Fruit fly (Drosophila melanogaster) whole organism, embryonic: ENCODE results near the gene mRpL50.
A peak's percentile ranks its signal among the peaks of the same experiment; 100 is the strongest.

Source experiments
- Bgb ChIP-seq: fragments of 200-800 bp; sonication (Bioruptor generic); IDR thresholded peaks from 2 replicates; pipeline ENCODE4 v1.3.6; 2022; ENCODE audit warnings: missing biosample characterization, missing genetic modification characterization; ENCODE audit not compliant: partially characterized antibody
- BtbVII ChIP-seq: fragments of 200-800 bp; sonication (Bioruptor generic); optimal IDR thresholded peaks from 3 replicates; lab custom pipeline; 2017; ENCODE audit warnings: missing biosample characterization, mild to moderate bottlenecking, missing genetic modification characterization
- CG11398 ChIP-seq: fragments of 200-800 bp; sonication (Bioruptor generic); optimal IDR thresholded peaks from 2 replicates; lab custom pipeline; 2016; ENCODE audit warnings: missing biosample characterization, missing genetic modification characterization
- CG11695 ChIP-seq: fragments of 200-800 bp; sonication (Bioruptor generic); IDR thresholded peaks from 3 replicates; pipeline ENCODE4 v1.3.6; 2022; ENCODE audit warnings: missing biosample characterization, missing genetic modification characterization
- CG12071 ChIP-seq: fragments of 200-800 bp; sonication (Bioruptor generic); optimal IDR thresholded peaks from 3 replicates; lab custom pipeline; 2018; ENCODE audit warnings: missing biosample characterization, mild to moderate bottlenecking, missing genetic modification characterization
- CG13775 ChIP-seq: fragments of 200-800 bp; sonication (Bioruptor generic); optimal IDR thresholded peaks from 3 replicates; lab custom pipeline; 2017; ENCODE audit warnings: missing biosample characterization, mild to moderate bottlenecking, missing genetic modification characterization
- CG15073 ChIP-seq: fragments of 200-800 bp; sonication (Bioruptor generic); optimal IDR thresholded peaks from 2 replicates; lab custom pipeline; 2016; ENCODE audit warnings: missing biosample characterization, missing genetic modification characterization
- CG15269 ChIP-seq: fragments of 200-800 bp; sonication (Bioruptor generic); optimal IDR thresholded peaks from 2 replicates; lab custom pipeline; 2018; ENCODE audit warnings: missing biosample characterization, mild to moderate bottlenecking, missing genetic modification characterization, moderate library complexity
- CG15601 ChIP-seq: fragments of 200-800 bp; sonication (Bioruptor generic); optimal IDR thresholded peaks from 3 replicates; lab custom pipeline; 2019; ENCODE audit warnings: missing biosample characterization, mild to moderate bottlenecking, missing genetic modification characterization, moderate library complexity
- CG17186 ChIP-seq: fragments of 200-800 bp; sonication (Bioruptor generic); optimal IDR thresholded peaks from 3 replicates; lab custom pipeline; 2017; ENCODE audit warnings: missing biosample characterization, missing genetic modification reagents, missing genetic modification characterization
- CG17802 ChIP-seq: fragments of 200-800 bp; sonication (Bioruptor generic); optimal IDR thresholded peaks from 2 replicates; lab custom pipeline; 2018; ENCODE audit warnings: missing biosample characterization, mild to moderate bottlenecking, missing genetic modification characterization, moderate library complexity
- CG30403 ChIP-seq: fragments of 200-800 bp; sonication (Bioruptor generic); optimal IDR thresholded peaks from 3 replicates; lab custom pipeline; 2016; ENCODE audit warnings: missing biosample characterization, missing genetic modification characterization
- CG32772 ChIP-seq: fragments of 200-800 bp; sonication (Bioruptor generic); IDR thresholded peaks from 2 replicates; pipeline ENCODE4 v1.3.6; 2022; ENCODE audit warnings: missing biosample characterization, missing genetic modification characterization
- CG4282 ChIP-seq: fragments of 200-800 bp; sonication (Bioruptor generic); optimal IDR thresholded peaks from 2 replicates; lab custom pipeline; 2016; ENCODE audit warnings: missing biosample characterization, missing genetic modification characterization
- CG5245 ChIP-seq: fragments of 200-800 bp; sonication (Bioruptor generic); optimal IDR thresholded peaks from 3 replicates; lab custom pipeline; 2016; ENCODE audit warnings: missing biosample characterization, missing genetic modification characterization
- CG7556 ChIP-seq: fragments of 200-800 bp; sonication (Bioruptor generic); optimal IDR thresholded peaks from 2 replicates; lab custom pipeline; 2017; ENCODE audit warnings: missing biosample characterization, mild to moderate bottlenecking, missing genetic modification characterization
- CG7786 ChIP-seq: fragments of 200-800 bp; sonication (Bioruptor generic); optimal IDR thresholded peaks from 2 replicates; lab custom pipeline; 2016; ENCODE audit warnings: missing biosample characterization, missing genetic modification characterization
- CG8089 ChIP-seq: fragments of 200-800 bp; sonication (Bioruptor generic); optimal IDR thresholded peaks from 3 replicates; lab custom pipeline; 2016; ENCODE audit warnings: missing biosample characterization, missing genetic modification characterization
- CG9727 ChIP-seq: fragments of 200-800 bp; sonication (Bioruptor generic); optimal IDR thresholded peaks from 3 replicates; lab custom pipeline; 2017; ENCODE audit warnings: missing biosample characterization, mild to moderate bottlenecking, missing genetic modification characterization
- Deaf1 ChIP-seq: fragments of 200-800 bp; optimal IDR thresholded peaks from 3 replicates; lab custom pipeline; 2019; ENCODE audit warnings: missing biosample characterization, mild to moderate bottlenecking, missing genetic modification characterization, moderate library complexity
- Dll ChIP-seq: fragments of 200-800 bp; sonication (Bioruptor generic); IDR thresholded peaks from 4 replicates; pipeline ENCODE4 v1.3.6; 2022; ENCODE audit warnings: missing biosample characterization, missing genetic modification characterization; ENCODE audit not compliant: partially characterized antibody
- Doc2 ChIP-seq: fragments of 200-800 bp; sonication (Bioruptor generic); IDR thresholded peaks from 2 replicates; pipeline ENCODE4 v1.3.6; 2022; ENCODE audit warnings: missing biosample characterization, missing genetic modification characterization
- Dp ChIP-seq: fragments of 200-800 bp; sonication (Bioruptor generic); optimal IDR thresholded peaks from 2 replicates; lab custom pipeline; 2018; ENCODE audit warnings: missing biosample characterization, mild to moderate bottlenecking, missing genetic modification characterization, moderate library complexity
- E2f2 ChIP-seq: fragments of 200-800 bp; sonication (Bioruptor generic); IDR thresholded peaks from 2 replicates; pipeline ENCODE4 v1.3.6; 2022; ENCODE audit warnings: missing biosample characterization, missing genetic modification characterization
- Elba2 ChIP-seq: fragments of 200-800 bp; sonication (Bioruptor generic); optimal IDR thresholded peaks from 3 replicates; lab custom pipeline; 2016; ENCODE audit warnings: missing biosample characterization, missing genetic modification characterization
- HmgZ ChIP-seq: fragments of 200-800 bp; sonication (Bioruptor generic); optimal IDR thresholded peaks from 2 replicates; lab custom pipeline; 2018; ENCODE audit warnings: missing biosample characterization, mild to moderate bottlenecking, missing genetic modification characterization
- Lim3 ChIP-seq: fragments of 200-800 bp; sonication (Bioruptor generic); IDR thresholded peaks from 2 replicates; pipeline ENCODE4 v1.3.6; 2022; ENCODE audit warnings: missing biosample characterization, missing genetic modification characterization
- NC2α ChIP-seq: fragments of 200-800 bp; sonication (Bioruptor generic); optimal IDR thresholded peaks from 2 replicates; lab custom pipeline; 2016; ENCODE audit warnings: missing biosample characterization, missing genetic modification characterization
- Oli ChIP-seq: fragments of 200-800 bp; sonication (Bioruptor generic); optimal IDR thresholded peaks from 2 replicates; lab custom pipeline; 2018; ENCODE audit warnings: missing biosample characterization, mild to moderate bottlenecking, missing genetic modification characterization, moderate library complexity
- Ptx1 ChIP-seq: fragments of 200-800 bp; sonication (Bioruptor generic); IDR thresholded peaks from 2 replicates; pipeline ENCODE4 v1.3.6; 2022; ENCODE audit warnings: missing biosample characterization, missing genetic modification characterization
- Rfx ChIP-seq: fragments of 200-800 bp; sonication (Bioruptor generic); IDR thresholded peaks from 2 replicates; pipeline ENCODE4 v1.3.6; 2022; ENCODE audit warnings: missing biosample characterization, missing genetic modification characterization
- Sox100B ChIP-seq: fragments of 200-800 bp; sonication (Bioruptor generic); optimal IDR thresholded peaks from 3 replicates; lab custom pipeline; 2018; ENCODE audit warnings: missing biosample characterization, mild to moderate bottlenecking, missing genetic modification characterization
- Vsx1 ChIP-seq: fragments of 200-800 bp; sonication (Bioruptor generic); optimal IDR thresholded peaks from 2 replicates; lab custom pipeline; 2017; ENCODE audit warnings: missing biosample characterization, mild to moderate bottlenecking, missing genetic modification characterization, missing genetic modification reagents
- abd-A ChIP-seq: fragments of 200-800 bp; sonication (Bioruptor generic); optimal IDR thresholded peaks from 3 replicates; lab custom pipeline; 2019; ENCODE audit warnings: missing biosample characterization, mild to moderate bottlenecking, missing genetic modification characterization, moderate library complexity
- ara ChIP-seq: fragments of 200-800 bp; sonication (Bioruptor generic); IDR thresholded peaks from 2 replicates; pipeline ENCODE4 v1.3.6; 2022; ENCODE audit warnings: missing biosample characterization, missing genetic modification characterization
- corto ChIP-seq: fragments of 200-800 bp; sonication (Bioruptor generic); optimal IDR thresholded peaks from 2 replicates; lab custom pipeline; 2016; ENCODE audit warnings: missing biosample characterization, mild to moderate bottlenecking, missing genetic modification characterization, moderate library complexity
- cwo ChIP-seq: fragments of 200-800 bp; sonication (Bioruptor generic); optimal IDR thresholded peaks from 3 replicates; lab custom pipeline; 2017; ENCODE audit warnings: missing biosample characterization, missing genetic modification characterization, mild to moderate bottlenecking, moderate library complexity, missing genetic modification reagents
- dpn ChIP-seq, 2 experiments: fragments of 200-800 bp; sonication (Bioruptor generic); optimal IDR thresholded peaks; 3 replicates each; lab custom pipeline; 2016; ENCODE audit warnings: missing biosample characterization in 2 of 2, missing genetic modification characterization in 2 of 2
- fd102C ChIP-seq: fragments of 200-800 bp; sonication (Bioruptor generic); optimal IDR thresholded peaks from 2 replicates; lab custom pipeline; 2018; ENCODE audit warnings: missing biosample characterization, mild to moderate bottlenecking, missing genetic modification characterization, moderate library complexity
- grn ChIP-seq: fragments of 200-800 bp; sonication (Bioruptor generic); optimal IDR thresholded peaks from 3 replicates; lab custom pipeline; 2017; ENCODE audit warnings: missing biosample characterization, missing genetic modification characterization
- gt ChIP-seq: fragments of 200-800 bp; sonication (Bioruptor generic); IDR thresholded peaks from 2 replicates; pipeline ENCODE4 v1.3.6; 2022; ENCODE audit warnings: missing biosample characterization, missing genetic modification characterization
- jumu ChIP-seq: fragments of 200-800 bp; sonication (Bioruptor generic); optimal IDR thresholded peaks from 3 replicates; lab custom pipeline; 2016; ENCODE audit warnings: missing biosample characterization, missing genetic modification characterization
- lbe ChIP-seq: fragments of 200-800 bp; sonication (Bioruptor generic); optimal IDR thresholded peaks from 2 replicates; lab custom pipeline; 2016; ENCODE audit warnings: missing biosample characterization, mild to moderate bottlenecking, missing genetic modification characterization
- lilli ChIP-seq: fragments of 200-800 bp; sonication (Bioruptor generic); optimal IDR thresholded peaks from 3 replicates; lab custom pipeline; 2016; ENCODE audit warnings: missing biosample characterization, missing genetic modification characterization
- org-1 ChIP-seq: fragments of 200-800 bp; sonication (Bioruptor generic); optimal IDR thresholded peaks from 2 replicates; lab custom pipeline; 2017; ENCODE audit warnings: missing biosample characterization, missing genetic modification characterization
- otp ChIP-seq: fragments of 200-800 bp; sonication (Bioruptor generic); IDR thresholded peaks from 3 replicates; pipeline ENCODE4, ENCODE4 v1.3.6; 2022; ENCODE audit warnings: missing biosample characterization, missing genetic modification characterization
- pfk ChIP-seq: fragments of 200-800 bp; sonication (Bioruptor generic); optimal IDR thresholded peaks from 2 replicates; lab custom pipeline; 2018; ENCODE audit warnings: missing biosample characterization, mild to moderate bottlenecking, missing genetic modification characterization, moderate library complexity
- pita ChIP-seq: fragments of 200-800 bp; sonication (Bioruptor generic); optimal IDR thresholded peaks from 2 replicates; lab custom pipeline; 2017; ENCODE audit warnings: missing biosample characterization, mild to moderate bottlenecking, missing genetic modification characterization
- shn ChIP-seq: fragments of 200-800 bp; sonication (Bioruptor generic); optimal IDR thresholded peaks from 3 replicates; lab custom pipeline; 2016; ENCODE audit warnings: missing biosample characterization, missing genetic modification characterization
- sisA ChIP-seq: fragments of 200-800 bp; sonication (Bioruptor generic); IDR thresholded peaks from 2 replicates; pipeline ENCODE4 v1.3.6; 2022; ENCODE audit warnings: missing biosample characterization, missing genetic modification characterization
- slou ChIP-seq: fragments of 200-800 bp; sonication (Bioruptor generic); optimal IDR thresholded peaks from 3 replicates; lab custom pipeline; 2016; ENCODE audit warnings: missing biosample characterization, missing genetic modification characterization

Gene mRpL50

dm6 chr3L:7250469-7250868 is 6.7 kb upstream of the mRpL50 start, which contains the start of gene MED4 (continued):
- TF ChIP-seq abd-A (no peak), CG32772 (peak; percentile 52), CG9727 (GFP tag; lab: Kevin White, UChicago) (peak; percentile 74), CG13775 (peak; percentile 55), Ptx1 (GFP tag; lab: Robert Waterston, UW) (peak; percentile 74), CG8089 (GFP tag; lab: Kevin White, UChicago) (peak; percentile 81), Rfx (GFP tag; lab: Robert Waterston, UW) (peak; percentile 89), otp (GFP tag; lab: Robert Waterston, UW) (peak; percentile 59; the same call in 1 of the 3 replicates), ara (GFP tag; lab: Robert Waterston, UW) (no peak), Doc2 (GFP tag; lab: Robert Waterston, UW) (no peak), CG11398 (GFP tag; lab: Kevin White, UChicago) (peak; percentile 75), BtbVII (GFP tag; lab: Kevin White, UChicago) (peak; percentile 75), CG4282 (peak; percentile 50), CG15269 (tag; lab: Kevin White, UChicago) (peak; percentile 74), org-1 (peak; percentile 61), CG11695 (GFP tag; lab: Robert Waterston, UW) (peak; percentile 74; the same call in 2 of the 3 replicates), CG7556 (GFP tag; lab: Kevin White, UChicago) (peak; percentile 62), shn (GFP tag; lab: Kevin White, UChicago) (peak; percentile 82), Deaf1 (peak; percentile 37), cwo (peak; percentile 33), jumu (GFP tag; lab: Kevin White, UChicago) (peak; percentile 82), gt (peak; percentile 13; the same call in 1 of the 2 replicates), HmgZ (tag; lab: Kevin White, UChicago) (peak; percentile 87), pfk (no peak), lilli (GFP tag; lab: Kevin White, UChicago) (peak; percentile 89), CG15073 (GFP tag; lab: Kevin White, UChicago) (peak; percentile 16), lbe (GFP tag; lab: Kevin White, UChicago) (peak; percentile 48), CG7786 (GFP tag; lab: Kevin White, UChicago) (peak; percentile 87), CG12071 (GFP tag; lab: Kevin White, UChicago) (peak; percentile 77), slou (peak; percentile 58), NC2α (GFP tag; lab: Kevin White, UChicago) (peak; percentile 76), Oli (tag; lab: Kevin White, UChicago) (peak; percentile 71), fd102C (GFP tag; lab: Kevin White, UChicago) (no peak), CG17802 (tag; lab: Kevin White, UChicago) (peak; percentile 40), Elba2 (GFP tag; lab: Kevin White, UChicago) (no peak), dpn (GFP tag; optimal IDR thresholded peaks at IDR 0.05; lab: Kevin White, UChicago) (peak; percentile 86 to 92), corto (GFP tag; lab: Kevin White, UChicago) (no peak), Vsx1 (GFP tag; lab: Kevin White, UChicago) (no peak), CG5245 (GFP tag; lab: Kevin White, UChicago) (peak; percentile 75), CG15601 (tag; lab: Kevin White, UChicago) (peak; percentile 66), grn (GFP tag; lab: Kevin White, UChicago) (no peak), sisA (GFP tag; lab: Robert Waterston, UW) (peak; percentile 77), Lim3 (GFP tag; lab: Robert Waterston, UW) (no peak), Sox100B (GFP tag; lab: Kevin White, UChicago) (no peak), pita (GFP tag; lab: Kevin White, UChicago) (no peak), E2f2 (GFP tag; lab: Robert Waterston, UW) (peak; percentile 67; the same call in 1 of the 2 replicates), CG17186 (peak; percentile 76), CG30403 (GFP tag; lab: Kevin White, UChicago) (peak; percentile 86), Bgb (GFP tag; lab: Robert Waterston, UW) (peak; percentile 42), Dll (GFP tag; lab: Robert Waterston, UW) (peak; percentile 19; the same call in 1 of the 4 replicates), Dp (GFP tag; lab: Kevin White, UChicago) (peak; percentile 45)
